Fruit fly (Drosophila melanogaster) whole organism, embryonic: ENCODE results near the gene CG7896.

Source experiments
- Atf6 ChIP-seq: fragments of 200-800 bp; sonication (Bioruptor generic); IDR thresholded peaks from 2 replicates; pipeline ENCODE4 v1.3.6; 2022; ENCODE audit warnings: missing biosample characterization, missing genetic modification characterization
- CG10366 ChIP-seq: fragments of 200-800 bp; sonication (Bioruptor generic); IDR thresholded peaks from 2 replicates; pipeline ENCODE4 v1.3.6; 2022; ENCODE audit warnings: missing biosample characterization, missing genetic modification characterization
- CG11247 ChIP-seq: fragments of 200-800 bp; sonication (Bioruptor generic); IDR thresholded peaks from 2 replicates; pipeline ENCODE4 v1.3.6; 2022; ENCODE audit warnings: missing biosample characterization, missing genetic modification characterization
- CG11456 ChIP-seq: fragments of 200-800 bp; sonication (Bioruptor generic); IDR thresholded peaks from 3 replicates; pipeline ENCODE4 v1.3.6; 2022; ENCODE audit warnings: missing biosample characterization, missing genetic modification characterization
- CG11695 ChIP-seq: fragments of 200-800 bp; sonication (Bioruptor generic); IDR thresholded peaks from 3 replicates; pipeline ENCODE4 v1.3.6; 2022; ENCODE audit warnings: missing biosample characterization, missing genetic modification characterization
- CG12219 ChIP-seq: fragments of 200-800 bp; sonication (Bioruptor generic); optimal IDR thresholded peaks from 3 replicates; lab custom pipeline; 2018; ENCODE audit warnings: missing biosample characterization, mild to moderate bottlenecking, missing genetic modification characterization
- CG13287 ChIP-seq: fragments of 200-800 bp; sonication (Bioruptor generic); IDR thresholded peaks from 2 replicates; pipeline ENCODE4 v1.3.6; 2022; ENCODE audit warnings: missing biosample characterization, missing genetic modification characterization; ENCODE audit not compliant: partially characterized antibody
- CG13296 ChIP-seq: fragments of 200-800 bp; sonication (Bioruptor generic); optimal IDR thresholded peaks from 3 replicates; lab custom pipeline; 2018; ENCODE audit warnings: missing biosample characterization, mild to moderate bottlenecking, missing genetic modification characterization
- CG15269 ChIP-seq: fragments of 200-800 bp; sonication (Bioruptor generic); optimal IDR thresholded peaks from 2 replicates; lab custom pipeline; 2018; ENCODE audit warnings: missing biosample characterization, mild to moderate bottlenecking, missing genetic modification characterization, moderate library complexity
- CG15514 ChIP-seq: fragments of 200-800 bp; sonication (Bioruptor generic); optimal IDR thresholded peaks from 3 replicates; lab custom pipeline; 2017; ENCODE audit warnings: missing biosample characterization, missing genetic modification characterization, mild to moderate bottlenecking, moderate library complexity, missing genetic modification reagents
- CG16863 ChIP-seq: fragments of 200-800 bp; sonication (Bioruptor generic); optimal IDR thresholded peaks from 3 replicates; lab custom pipeline; 2016; ENCODE audit warnings: missing biosample characterization, missing genetic modification characterization
- CG18599 ChIP-seq: fragments of 200-800 bp; sonication (Bioruptor generic); optimal IDR thresholded peaks from 3 replicates; lab custom pipeline; 2017; ENCODE audit warnings: missing biosample characterization, missing genetic modification characterization, mild to moderate bottlenecking, moderate library complexity, missing genetic modification reagents
- CG31365 ChIP-seq: fragments of 200-800 bp; sonication (Bioruptor generic); optimal IDR thresholded peaks from 2 replicates; lab custom pipeline; 2018; ENCODE audit warnings: missing biosample characterization, mild to moderate bottlenecking, missing genetic modification characterization
- CG32532 ChIP-seq: fragments of 200-800 bp; sonication (Bioruptor generic); IDR thresholded peaks from 2 replicates; pipeline ENCODE4 v1.3.6; 2022; ENCODE audit warnings: missing biosample characterization, missing genetic modification characterization
- CG3995 ChIP-seq: fragments of 200-800 bp; sonication (Bioruptor generic); optimal IDR thresholded peaks from 3 replicates; lab custom pipeline; 2016; ENCODE audit warnings: missing biosample characterization, missing genetic modification characterization
- CG42726 ChIP-seq: fragments of 200-800 bp; sonication (Bioruptor generic); IDR thresholded peaks from 2 replicates; pipeline ENCODE4 v1.3.6; 2022; ENCODE audit warnings: missing biosample characterization, missing genetic modification characterization; ENCODE audit not compliant: partially characterized antibody
- CG6272 ChIP-seq: fragments of 200-800 bp; sonication (Bioruptor generic); IDR thresholded peaks from 2 replicates; pipeline ENCODE4 v1.3.6; 2022; ENCODE audit warnings: missing biosample characterization, missing genetic modification characterization
- CG6689 ChIP-seq: fragments of 200-800 bp; sonication (Bioruptor generic); IDR thresholded peaks from 2 replicates; pipeline ENCODE4 v1.3.6; 2022; ENCODE audit warnings: missing biosample characterization, missing genetic modification characterization
- CG7372 ChIP-seq: fragments of 200-800 bp; sonication (Bioruptor generic); IDR thresholded peaks from 2 replicates; pipeline ENCODE4 v1.3.6; 2022; ENCODE audit warnings: missing biosample characterization, missing genetic modification characterization
- CG7987 ChIP-seq: fragments of 200-800 bp; sonication (Bioruptor generic); optimal IDR thresholded peaks from 2 replicates; lab custom pipeline; 2018; ENCODE audit warnings: missing biosample characterization, mild to moderate bottlenecking, missing genetic modification characterization, moderate library complexity
- CG8359 ChIP-seq: fragments of 200-800 bp; sonication (Bioruptor generic); optimal IDR thresholded peaks from 2 replicates; lab custom pipeline; 2017; ENCODE audit warnings: missing biosample characterization, mild to moderate bottlenecking, missing genetic modification characterization, borderline replicate concordance
- CG8478 ChIP-seq: fragments of >200 bp; optimal IDR thresholded peaks from 2 replicates; lab custom pipeline; 2018
- CG9797 ChIP-seq: fragments of 200-800 bp; sonication (Bioruptor generic); optimal IDR thresholded peaks from 3 replicates; lab custom pipeline; 2018; ENCODE audit warnings: missing biosample characterization, mild to moderate bottlenecking, missing genetic modification characterization
- CkIIα-i1 ChIP-seq: fragments of 200-800 bp; sonication (Bioruptor generic); IDR thresholded peaks from 2 replicates; pipeline ENCODE4 v1.3.6; 2022; ENCODE audit warnings: missing biosample characterization, missing genetic modification characterization
- Dp ChIP-seq: fragments of 200-800 bp; sonication (Bioruptor generic); optimal IDR thresholded peaks from 2 replicates; lab custom pipeline; 2018; ENCODE audit warnings: missing biosample characterization, mild to moderate bottlenecking, missing genetic modification characterization, moderate library complexity
- ERR ChIP-seq: fragments of 200-800 bp; sonication (Bioruptor generic); optimal IDR thresholded peaks from 2 replicates; lab custom pipeline; 2016; ENCODE audit warnings: missing biosample characterization, missing genetic modification characterization
- HLH4C ChIP-seq: fragments of 200-800 bp; sonication (Bioruptor generic); IDR thresholded peaks from 3 replicates; pipeline ENCODE4 v1.3.6; 2022; ENCODE audit warnings: missing biosample characterization, missing genetic modification characterization; ENCODE audit not compliant: partially characterized antibody
- Hey ChIP-seq: fragments of 200-800 bp; sonication (Bioruptor generic); optimal IDR thresholded peaks from 3 replicates; lab custom pipeline; 2018; ENCODE audit warnings: missing biosample characterization, mild to moderate bottlenecking, missing genetic modification characterization
- HmgD ChIP-seq: fragments of 200-800 bp; sonication (Bioruptor generic); optimal IDR thresholded peaks from 3 replicates; lab custom pipeline; 2016; ENCODE audit warnings: missing biosample characterization, missing genetic modification characterization
- Hr78 ChIP-seq, 2 experiments: fragments of 200-800 bp in 1 of 2; fragments of >200 bp in 1 of 2; sonication (Bioruptor generic) in 1 of 2; optimal IDR thresholded peaks; 2 replicates each; lab custom pipeline; 2017 to 2019; ENCODE audit warnings: missing biosample characterization in 2 of 2, missing genetic modification characterization in 2 of 2, mild to moderate bottlenecking in 1 of 2, moderate library complexity in 1 of 2
- Lpt ChIP-seq: fragments of >200 bp; optimal IDR thresholded peaks from 2 replicates; lab custom pipeline; 2018; ENCODE audit warnings: missing biosample characterization, missing genetic modification characterization
- Med ChIP-seq: fragments of 200-800 bp; sonication (Bioruptor generic); peaks from one replicate; lab custom pipeline; 2016; ENCODE audit warnings: missing biosample characterization, missing genetic modification characterization, mild to moderate bottlenecking, inconsistent platforms, moderate library complexity
- NFAT ChIP-seq: fragments of 200-800 bp; sonication (Bioruptor generic); IDR thresholded peaks from 2 replicates; pipeline ENCODE4 v1.3.6; 2022; ENCODE audit warnings: missing biosample characterization, missing genetic modification characterization
- Side ChIP-seq: fragments of 200-800 bp; sonication (Bioruptor generic); optimal IDR thresholded peaks from 2 replicates; lab custom pipeline; 2016; ENCODE audit warnings: missing biosample characterization, missing genetic modification characterization
- bcd ChIP-seq: fragments of 200-800 bp; sonication (Bioruptor generic); optimal IDR thresholded peaks from 2 replicates; lab custom pipeline; 2017; ENCODE audit warnings: missing biosample characterization, mild to moderate bottlenecking, missing genetic modification characterization
- bsh ChIP-seq, 2 experiments: fragments of 200-800 bp; sonication (Bioruptor generic); optimal IDR thresholded peaks; 2 replicates each; lab custom pipeline; 2017 to 2018; ENCODE audit warnings: mild to moderate bottlenecking in 2 of 2, missing biosample characterization in 2 of 2, missing genetic modification characterization in 2 of 2, moderate library complexity in 1 of 2
- cg ChIP-seq: fragments of 200-800 bp; sonication (Bioruptor generic); optimal IDR thresholded peaks from 3 replicates; lab custom pipeline; 2019; ENCODE audit warnings: missing biosample characterization, mild to moderate bottlenecking, missing genetic modification characterization, moderate library complexity
- da ChIP-seq: fragments of 200-800 bp; sonication (Bioruptor generic); optimal IDR thresholded peaks from 2 replicates; lab custom pipeline; 2016; ENCODE audit warnings: missing biosample characterization, missing genetic modification characterization
- esg ChIP-seq: fragments of 200-800 bp; sonication (Bioruptor generic); conservative IDR thresholded peaks from 2 replicates; pipeline ENCODE4 v1.3.6; 2022; ENCODE audit warnings: missing biosample characterization, missing genetic modification characterization
- fd64A ChIP-seq: fragments of 200-800 bp; sonication (Bioruptor generic); optimal IDR thresholded peaks from 3 replicates; lab custom pipeline; 2018; ENCODE audit warnings: missing biosample characterization, mild to moderate bottlenecking, missing genetic modification characterization
- gcm ChIP-seq: fragments of 200-800 bp; sonication (Bioruptor generic); optimal IDR thresholded peaks from 2 replicates; lab custom pipeline; 2019; ENCODE audit warnings: missing biosample characterization, mild to moderate bottlenecking, missing genetic modification characterization, moderate library complexity
- gsb-n ChIP-seq: fragments of 200-800 bp; sonication (Bioruptor generic); optimal IDR thresholded peaks from 3 replicates; lab custom pipeline; 2018; ENCODE audit warnings: missing biosample characterization, mild to moderate bottlenecking, missing genetic modification characterization
- ham ChIP-seq: fragments of 200-800 bp; sonication (Bioruptor generic); IDR thresholded peaks from 2 replicates; pipeline ENCODE4 v1.3.6; 2022; ENCODE audit warnings: missing biosample characterization, missing genetic modification characterization
- hth ChIP-seq: fragments of >200 bp; optimal IDR thresholded peaks from 2 replicates; lab custom pipeline; 2017; ENCODE audit warnings: inconsistent platforms
- ind ChIP-seq: fragments of 200-800 bp; sonication (Bioruptor generic); optimal IDR thresholded peaks from 3 replicates; lab custom pipeline; 2016; ENCODE audit warnings: missing biosample characterization, missing genetic modification characterization
- jing ChIP-seq: fragments of 200-800 bp; sonication (Bioruptor generic); optimal IDR thresholded peaks from 2 replicates; lab custom pipeline; 2018; ENCODE audit warnings: missing biosample characterization, mild to moderate bottlenecking, missing genetic modification characterization
- lilli ChIP-seq: fragments of 200-800 bp; sonication (Bioruptor generic); optimal IDR thresholded peaks from 3 replicates; lab custom pipeline; 2016; ENCODE audit warnings: missing biosample characterization, missing genetic modification characterization
- pho ChIP-seq: fragments of 200-800 bp; sonication (Bioruptor generic); optimal IDR thresholded peaks from 2 replicates; lab custom pipeline; 2016; ENCODE audit warnings: missing biosample characterization, missing genetic modification characterization
- scrt ChIP-seq: fragments of 200-800 bp; sonication (Bioruptor generic); optimal IDR thresholded peaks from 2 replicates; lab custom pipeline; 2018; ENCODE audit warnings: missing biosample characterization, mild to moderate bottlenecking, missing genetic modification characterization, moderate library complexity
- sima ChIP-seq: fragments of 200-800 bp; sonication (Bioruptor generic); optimal IDR thresholded peaks from 2 replicates; lab custom pipeline; 2016; ENCODE audit warnings: missing biosample characterization, missing genetic modification characterization
- tx ChIP-seq: fragments of 200-800 bp; sonication (Bioruptor generic); optimal IDR thresholded peaks from 2 replicates; lab custom pipeline; 2016; ENCODE audit warnings: missing biosample characterization, missing genetic modification characterization
- vnd ChIP-seq: fragments of 200-800 bp; sonication (Bioruptor generic); IDR thresholded peaks from 3 replicates; pipeline ENCODE4 v1.3.6; 2022; ENCODE audit warnings: missing biosample characterization, missing genetic modification characterization; ENCODE audit not compliant: partially characterized antibody

Gene CG7896

DNA sequence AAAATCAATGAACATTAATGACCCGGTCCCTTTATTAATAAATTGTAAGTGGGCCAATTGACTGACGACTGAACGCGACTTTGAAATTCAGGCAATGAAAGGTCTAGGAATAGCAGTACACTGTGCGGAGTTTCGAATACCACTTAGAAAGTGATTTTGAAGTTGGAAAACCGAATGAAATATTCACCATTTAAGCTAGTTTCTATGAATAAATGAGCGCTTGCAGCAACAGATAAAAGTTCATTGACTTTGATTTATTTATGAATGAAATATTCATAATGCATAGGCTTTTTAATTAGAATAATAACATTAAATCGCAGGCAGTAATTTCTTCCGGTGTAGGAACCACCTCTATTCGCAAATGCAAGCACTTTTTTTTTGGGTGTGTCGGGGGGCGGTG lies 37.8 kb downstream of the CG7896 start (continued):
- TF ChIP-seq fd64A (GFP tag; lab: Kevin White, UChicago) (no peak), CG15514 (GFP tag; lab: Kevin White, UChicago) (no peak), Lpt (GFP tag; lab: Kevin White, UChicago) (no peak), HLH4C (no peak), CG10366 (peak; percentile 16; the same call in 1 of the 2 replicates), CG8478 (lab: Kevin White, UChicago) (no peak), tx (GFP tag; lab: Kevin White, UChicago) (no peak), esg (GFP tag; lab: Robert Waterston, UW) (no peak), CG16863 (GFP tag; lab: Kevin White, UChicago) (no peak), CG11247 (GFP tag; lab: Robert Waterston, UW) (no peak), CG6272 (GFP tag; lab: Robert Waterston, UW) (no peak), scrt (GFP tag; lab: Kevin White, UChicago) (no peak), ham (no peak), CG3995 (no peak), CG13296 (no peak), CG9797 (GFP tag; lab: Kevin White, UChicago) (no peak), Hr78 (GFP tag; optimal IDR thresholded peaks at IDR 0.05; lab: Kevin White, UChicago) (no peak), da (no peak), ERR (GFP tag; lab: Kevin White, UChicago) (no peak), CG15269 (tag; lab: Kevin White, UChicago) (peak; percentile 32), Side (no peak), CG6689 (peak; percentile 44; the same call in 1 of the 2 replicates), CG31365 (tag; lab: Kevin White, UChicago) (no peak), CG42726 (GFP tag; lab: Robert Waterston, UW) (no peak), CG7372 (GFP tag; lab: Robert Waterston, UW) (no peak), Hey (tag; lab: Kevin White, UChicago) (no peak), CG18599 (peak; percentile 45), gsb-n (no peak), CG32532 (peak; percentile 27; the same call in 1 of the 2 replicates), CG7987 (GFP tag; lab: Kevin White, UChicago) (no peak), HmgD (GFP tag; lab: Kevin White, UChicago) (no peak), Dp (GFP tag; lab: Kevin White, UChicago) (no peak), CG12219 (GFP tag; lab: Kevin White, UChicago) (no peak), jing (GFP tag; lab: Kevin White, UChicago) (no peak), CG8359 (GFP tag; lab: Kevin White, UChicago) (no peak), hth (no peak), CG11695 (GFP tag; lab: Robert Waterston, UW) (no peak), NFAT (GFP tag; lab: Robert Waterston, UW) (no peak), gcm (GFP tag; lab: Kevin White, UChicago) (no peak), Med (GFP tag; lab: Kevin White, UChicago) (peak; percentile 22), cg (GFP tag; lab: Kevin White, UChicago) (no peak), pho (no peak), ind (GFP tag; lab: Kevin White, UChicago) (no peak), CG13287 (no peak), bsh (GFP tag; optimal IDR thresholded peaks at IDR 0.05; lab: Kevin White, UChicago) (peak in 1 of 2 experiments; percentile 29), lilli (GFP tag; lab: Kevin White, UChicago) (no peak), Atf6 (peak; percentile 24; the same call in 1 of the 2 replicates), sima (GFP tag; lab: Kevin White, UChicago) (no peak), CG11456 (no peak), CkIIα-i1 (GFP tag; lab: Robert Waterston, UW) (no peak), bcd (GFP tag; lab: Kevin White, UChicago) (peak; percentile 21), vnd (GFP tag; lab: Robert Waterston, UW) (no peak)
